Worm (Caenorhabditis elegans) whole organism, L1 larva: ENCODE results near the gene rps-13.

Experiments
- C16A3.4 ChIP-seq: fragments of 150-350 bp; optimal IDR thresholded peaks from 2 replicates; lab custom pipeline; 2014; ENCODE audit warnings: missing biosample characterization, missing genetic modification characterization
- Y116A8C.19 ChIP-seq: sonication (generic microtip); optimal IDR thresholded peaks from 2 replicates; lab custom pipeline; 2016; ENCODE audit warnings: missing compliant biosample characterization, missing genetic modification characterization, borderline replicate concordance
- aha-1 ChIP-seq: fragments of 150-350 bp; optimal IDR thresholded peaks from 2 replicates; lab custom pipeline; 2014; ENCODE audit warnings: missing biosample characterization, missing genetic modification characterization
- ama-1 ChIP-seq: fragments of 150-350 bp; optimal IDR thresholded peaks from 2 replicates; lab custom pipeline; 2014
- blmp-1 ChIP-seq: fragments of 150-350 bp; optimal IDR thresholded peaks from 2 replicates; lab custom pipeline; 2014; ENCODE audit warnings: missing biosample characterization, missing genetic modification characterization
- ceh-82 ChIP-seq, 3 experiments: fragments of 150-350 bp in 1 of 3; sonication (generic microtip) in 2 of 3; optimal IDR thresholded peaks; 2 replicates each; lab custom pipeline; 2014 to 2017; ENCODE audit warnings: missing biosample characterization in 3 of 3, missing genetic modification characterization in 3 of 3
- ceh-90 ChIP-seq: sonication (generic microtip); optimal IDR thresholded peaks from 2 replicates; lab custom pipeline; 2016; ENCODE audit warnings: missing genetic modification characterization, missing compliant biosample characterization
- dsc-1 ChIP-seq: sonication (generic microtip); optimal IDR thresholded peaks from 2 replicates; lab custom pipeline; 2016; ENCODE audit warnings: mild to moderate bottlenecking, missing genetic modification characterization, missing compliant biosample characterization
- efl-1 ChIP-seq, 4 experiments: fragments of 150-350 bp; optimal IDR thresholded peaks in 3 of 4; peaks in 1 of 4; 1 replicate in 1 of 4; 2 replicates in 3 of 4; lab custom pipeline; 2014; ENCODE audit warnings: missing biosample characterization in 2 of 4, missing genetic modification characterization in 2 of 4, missing genetic modification reagents in 2 of 4
- egl-13 ChIP-seq: sonication (generic microtip); optimal IDR thresholded peaks from 2 replicates; lab custom pipeline; 2016; ENCODE audit warnings: missing genotype, missing genetic modification reagents, missing genetic modification characterization, missing compliant biosample characterization
- egl-27 ChIP-seq, 2 experiments: fragments of 150-350 bp in 1 of 2; sonication (generic microtip); optimal IDR thresholded peaks; 3 replicates each; lab custom pipeline; 2017 to 2018; ENCODE audit warnings: missing biosample characterization in 2 of 2, missing genetic modification characterization in 2 of 2, missing genetic modification reagents in 2 of 2
- elt-2 ChIP-seq: sonication (generic microtip); optimal IDR thresholded peaks from 2 replicates; lab custom pipeline; 2016; ENCODE audit warnings: missing genetic modification characterization, mild to moderate bottlenecking, inconsistent platforms, missing compliant biosample characterization, missing genetic modification reagents
- elt-3 ChIP-seq, 6 experiments: fragments of 150-350 bp in 1 of 6; sonication (generic microtip); optimal IDR thresholded peaks; 2 replicates each; lab custom pipeline; 2017 to 2018; ENCODE audit warnings: missing biosample characterization in 6 of 6, missing genetic modification characterization in 6 of 6, inconsistent platforms in 1 of 6
- ets-5 ChIP-seq: fragments of 200-800 bp; sonication (Bioruptor generic); IDR thresholded peaks from 2 replicates; pipeline ENCODE4 v1.3.6; 2022; ENCODE audit warnings: missing genetic modification characterization, missing compliant biosample characterization
- fkh-10 ChIP-seq: sonication (generic microtip); optimal IDR thresholded peaks from 2 replicates; lab custom pipeline; 2017; ENCODE audit warnings: missing biosample characterization, missing genetic modification reagents, missing genetic modification characterization
- fkh-4 ChIP-seq: sonication (generic microtip); optimal IDR thresholded peaks from 2 replicates; lab custom pipeline; 2016; ENCODE audit warnings: missing compliant biosample characterization, missing genetic modification characterization, borderline replicate concordance
- fkh-8 ChIP-seq: sonication (generic microtip); optimal IDR thresholded peaks from 2 replicates; lab custom pipeline; 2016; ENCODE audit warnings: mild to moderate bottlenecking, missing genetic modification characterization, missing compliant biosample characterization
- grh-1 ChIP-seq: fragments of 200-800 bp; sonication (Bioruptor generic); IDR thresholded peaks from 2 replicates; pipeline ENCODE4 v1.3.6; 2022; ENCODE audit warnings: missing genetic modification reagents, missing genetic modification characterization, missing compliant biosample characterization
- hlh-4 ChIP-seq: sonication (generic microtip); optimal IDR thresholded peaks from 2 replicates; lab custom pipeline; 2016; ENCODE audit warnings: mild to moderate bottlenecking, missing genetic modification characterization, missing compliant biosample characterization
- hpl-2 ChIP-seq: fragments of 150-350 bp; optimal IDR thresholded peaks from 2 replicates; lab custom pipeline; 2014; ENCODE audit warnings: missing biosample characterization, missing genetic modification reagents, missing genetic modification characterization
- irx-1 ChIP-seq: sonication (generic microtip); optimal IDR thresholded peaks from 2 replicates; lab custom pipeline; 2016; ENCODE audit warnings: missing genetic modification characterization, missing compliant biosample characterization
- isw-1 ChIP-seq: fragments of 200-800 bp; sonication (Bioruptor generic); IDR thresholded peaks from 2 replicates; pipeline ENCODE4 v1.3.6; 2022; ENCODE audit warnings: missing genetic modification characterization, missing compliant biosample characterization
- lin-14 ChIP-seq: fragments of 200-800 bp; sonication (Bioruptor generic); optimal IDR thresholded peaks from 2 replicates; lab custom pipeline; 2018; ENCODE audit warnings: mild to moderate bottlenecking, missing genetic modification characterization, moderate library complexity, missing compliant biosample characterization
- lin-15B ChIP-seq: fragments of 150-350 bp; sonication (generic microtip); optimal IDR thresholded peaks from 3 replicates; lab custom pipeline; 2014; ENCODE audit warnings: missing biosample characterization, missing genetic modification characterization
- lin-35 ChIP-seq, 2 experiments: fragments of 150-350 bp; optimal IDR thresholded peaks; 2 replicates each; lab custom pipeline; 2014; ENCODE audit warnings: missing biosample characterization in 2 of 2, missing genetic modification characterization in 2 of 2, missing genetic modification reagents in 2 of 2
- lin-39 ChIP-seq: fragments of 150-350 bp; optimal IDR thresholded peaks from 2 replicates; lab custom pipeline; 2014; ENCODE audit warnings: missing biosample characterization, missing genetic modification reagents, missing genetic modification characterization
- lsy-2 ChIP-seq, 2 experiments: fragments of 150-350 bp; optimal IDR thresholded peaks; 2 replicates each; lab custom pipeline; 2014; ENCODE audit warnings: missing biosample characterization in 2 of 2, missing genetic modification characterization in 2 of 2
- mab-9 ChIP-seq: fragments of 200-800 bp; sonication (Bioruptor generic); IDR thresholded peaks from 2 replicates; pipeline ENCODE4 v1.3.6; 2022; ENCODE audit warnings: missing genetic modification reagents, missing genetic modification characterization, missing compliant biosample characterization
- mep-1 ChIP-seq: fragments of 150-350 bp; optimal IDR thresholded peaks from 2 replicates; lab custom pipeline; 2014; ENCODE audit warnings: missing biosample characterization, missing genetic modification characterization
- nhr-12 ChIP-seq: sonication (generic microtip); optimal IDR thresholded peaks from 2 replicates; lab custom pipeline; 2017; ENCODE audit warnings: missing biosample characterization, missing genetic modification characterization
- nhr-19 ChIP-seq: fragments of 200-800 bp; sonication (Bioruptor generic); conservative IDR thresholded peaks from 2 replicates; pipeline ENCODE4 v1.3.6; 2022; ENCODE audit warnings: missing genetic modification characterization, missing compliant biosample characterization
- nhr-237 ChIP-seq: fragments of 150-350 bp; optimal IDR thresholded peaks from 2 replicates; lab custom pipeline; 2014; ENCODE audit warnings: missing biosample characterization, missing genetic modification characterization
- nhr-28 ChIP-seq: fragments of 150-350 bp; optimal IDR thresholded peaks from 2 replicates; lab custom pipeline; 2014; ENCODE audit warnings: missing biosample characterization, missing genetic modification characterization
- nhr-47 ChIP-seq: sonication (generic microtip); optimal IDR thresholded peaks from 2 replicates; lab custom pipeline; 2016; ENCODE audit warnings: mild to moderate bottlenecking, missing genetic modification characterization, moderate library complexity, missing compliant biosample characterization
- nhr-71 ChIP-seq: sonication (generic microtip); optimal IDR thresholded peaks from 2 replicates; lab custom pipeline; 2016; ENCODE audit warnings: mild to moderate bottlenecking, missing genetic modification characterization, moderate library complexity, missing compliant biosample characterization
- nhr-76 ChIP-seq: sonication (generic microtip); optimal IDR thresholded peaks from 2 replicates; lab custom pipeline; 2017; ENCODE audit warnings: missing biosample characterization, missing genetic modification characterization
- nhr-84 ChIP-seq: sonication (generic microtip); optimal IDR thresholded peaks from 2 replicates; lab custom pipeline; 2017; ENCODE audit warnings: missing biosample characterization, missing genetic modification characterization
- nhr-85 ChIP-seq: sonication (generic microtip); peaks from one replicate; lab custom pipeline; 2016; ENCODE audit warnings: missing genetic modification characterization, inconsistent platforms, missing compliant biosample characterization
- nhr-90 ChIP-seq: sonication (generic microtip); optimal IDR thresholded peaks from 2 replicates; lab custom pipeline; 2016; ENCODE audit warnings: mild to moderate bottlenecking, missing genetic modification characterization, missing compliant biosample characterization; ENCODE audit not compliant: poor library complexity
- pax-3 ChIP-seq: fragments of 200-800 bp; sonication (Bioruptor generic); optimal IDR thresholded peaks from 2 replicates; lab custom pipeline; 2018; ENCODE audit warnings: mild to moderate bottlenecking, missing genetic modification characterization, moderate library complexity, missing compliant biosample characterization
- snpc-4 ChIP-seq: fragments of 150-350 bp; optimal IDR thresholded peaks from 2 replicates; lab custom pipeline; 2014; ENCODE audit warnings: missing biosample characterization, missing genetic modification characterization
- snu-23 ChIP-seq: sonication (generic microtip); optimal IDR thresholded peaks from 2 replicates; lab custom pipeline; 2016; ENCODE audit warnings: missing genetic modification characterization, missing compliant biosample characterization
- sox-4 ChIP-seq: sonication (generic microtip); optimal IDR thresholded peaks from 2 replicates; lab custom pipeline; 2016; ENCODE audit warnings: missing genetic modification characterization, missing compliant biosample characterization
- tbx-2 ChIP-seq: sonication (generic microtip); optimal IDR thresholded peaks from 2 replicates; lab custom pipeline; 2016; ENCODE audit warnings: missing genetic modification characterization, missing compliant biosample characterization
- unc-62 ChIP-seq: fragments of 150-350 bp; optimal IDR thresholded peaks from 2 replicates; lab custom pipeline; 2014; ENCODE audit warnings: missing biosample characterization, missing genetic modification reagents, missing genetic modification characterization
- unc-86 ChIP-seq: sonication (generic microtip); optimal IDR thresholded peaks from 2 replicates; lab custom pipeline; 2016; ENCODE audit warnings: missing genetic modification characterization, missing compliant biosample characterization
- vab-15 ChIP-seq: sonication (generic microtip); optimal IDR thresholded peaks from 2 replicates; lab custom pipeline; 2017; ENCODE audit warnings: missing genotype, mild to moderate bottlenecking, missing genetic modification characterization, missing compliant biosample characterization
- xbp-1 ChIP-seq: sonication (generic microtip); optimal IDR thresholded peaks from 2 replicates; lab custom pipeline; 2016; ENCODE audit warnings: missing genetic modification characterization, missing compliant biosample characterization
- zip-4 ChIP-seq: fragments of 200-800 bp; sonication (Bioruptor generic); optimal IDR thresholded peaks from 2 replicates; lab custom pipeline; 2018; ENCODE audit warnings: mild to moderate bottlenecking, missing genetic modification characterization, moderate library complexity, missing compliant biosample characterization
- ztf-11 ChIP-seq, 2 experiments: sonication (generic microtip); optimal IDR thresholded peaks; 2 replicates each; lab custom pipeline; 2016 to 2017; ENCODE audit warnings: missing genetic modification characterization in 2 of 2, missing biosample characterization in 1 of 2, missing compliant biosample characterization in 1 of 2

The rps-13 gene

DNA sequence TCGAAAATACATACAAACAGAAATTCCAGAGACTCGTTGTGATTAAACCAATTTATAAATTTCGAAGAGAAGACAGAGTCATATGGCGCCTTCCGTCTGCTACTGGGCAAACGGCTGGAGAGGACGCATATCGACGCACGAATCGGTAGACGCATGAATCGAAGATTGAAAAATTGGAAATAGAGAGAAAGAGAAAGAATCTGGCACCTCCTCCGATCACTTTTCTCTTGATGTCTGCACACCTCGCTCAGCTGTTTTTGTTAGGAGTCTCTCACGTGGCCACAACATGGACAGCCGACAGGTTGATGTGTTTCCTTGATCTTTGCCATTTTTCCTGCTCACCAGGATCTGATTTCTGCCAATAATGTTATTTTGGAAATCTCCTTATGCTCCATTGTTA is 14.7 kb downstream of the rps-13 start (continued):
- TF ChIP-seq lin-39 (peak; percentile 66), dsc-1 (tag; lab: Kevin White, UChicago) (peak; percentile 57), nhr-19 (GFP tag; lab: Robert Waterston, UW) (peak; percentile 73), nhr-85 (peak; percentile 97), nhr-47 (peak; percentile 55), snu-23 (GFP tag; lab: Kevin White, UChicago) (peak; percentile 74), lin-14 (peak; percentile 91)

DNA sequence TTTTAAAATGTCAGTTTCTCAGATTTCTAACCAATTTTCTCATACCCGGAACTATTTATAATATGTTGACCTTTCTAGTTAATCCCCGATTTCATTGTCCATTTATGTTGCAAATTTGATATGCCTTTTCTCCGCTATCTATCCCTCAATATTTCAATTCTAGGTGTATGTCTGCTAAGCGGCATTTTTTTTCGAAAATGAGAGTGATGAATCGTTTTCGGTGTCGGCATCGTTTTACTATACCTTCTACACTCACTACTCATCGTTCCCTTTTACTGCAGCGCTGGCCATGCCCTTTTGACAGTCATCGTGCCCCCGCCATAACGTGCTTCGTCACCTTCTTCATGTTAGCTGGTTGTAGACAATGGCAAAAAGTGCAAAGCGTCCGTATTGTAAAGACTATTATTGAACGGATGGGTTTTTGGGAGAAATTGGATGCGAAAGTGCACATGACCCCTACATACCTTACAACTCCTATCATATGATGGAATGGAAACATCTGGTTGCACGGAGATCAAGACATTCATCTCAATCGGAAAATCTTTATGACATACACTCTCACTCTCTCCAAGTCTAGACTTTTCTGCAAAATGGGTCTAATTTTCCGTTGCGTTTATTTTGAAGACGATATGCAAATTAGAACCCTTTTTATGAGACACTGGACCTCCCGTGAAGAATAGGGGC is 15.5 kb downstream of the rps-13 start:
- TF ChIP-seq aha-1, result no peak
- TF ChIP-seq blmp-1 (tag; lab: Kevin White, UChicago), result peak; percentile 83
- no peak for TF ChIP-seq C16A3.4 (tag; lab: Kevin White, UChicago)
- no peak for TF ChIP-seq fkh-8 (tag; lab: Kevin White, UChicago)
- TF ChIP-seq ztf-11 (tag; optimal IDR thresholded peaks at IDR 0.05; lab: Kevin White, UChicago), result no peak
- no peak for TF ChIP-seq xbp-1
- TF ChIP-seq hpl-2, result no peak
- TF ChIP-seq hlh-4, result no peak
- no peak for TF ChIP-seq nhr-71 (tag; lab: Kevin White, UChicago)
- no peak for TF ChIP-seq elt-2
- no peak for TF ChIP-seq nhr-28
- TF ChIP-seq irx-1, result no peak
- no peak for TF ChIP-seq nhr-76
- TF ChIP-seq ceh-82 (tag; optimal IDR thresholded peaks at IDR 0.05; lab: Kevin White, UChicago), result no peak
- TF ChIP-seq nhr-85, result peak; percentile 70
- TF ChIP-seq grh-1 (GFP tag; lab: Robert Waterston, UW), result no peak
- TF ChIP-seq lsy-2 (tag; optimal IDR thresholded peaks at IDR 0.05; lab: Kevin White, UChicago), result no peak
- TF ChIP-seq ets-5 (GFP tag; lab: Robert Waterston, UW), result no peak
- TF ChIP-seq ceh-90 (tag; lab: Kevin White, UChicago), result no peak
- no peak for TF ChIP-seq nhr-90
- peak in 1 of 2 experiments; percentile 5 for TF ChIP-seq lin-35 (GFP tag; optimal IDR thresholded peaks at IDR 0.05; lab: Kevin White, UChicago)
- no peak for TF ChIP-seq sox-4 (tag; lab: Kevin White, UChicago)
- no peak for TF ChIP-seq mab-9 (GFP tag; lab: Robert Waterston, UW)
- no peak for TF ChIP-seq vab-15 (tag; lab: Kevin White, UChicago)
- TF ChIP-seq zip-4 (GFP tag; lab: Kevin White, UChicago), result no peak
- TF ChIP-seq nhr-84 (tag; lab: Kevin White, UChicago), result no peak
- TF ChIP-seq elt-3 (tag; optimal IDR thresholded peaks at IDR 0.05; lab: Kevin White, UChicago), result no peak
- no peak for TF ChIP-seq pax-3 (tag; lab: Kevin White, UChicago)
- no peak for TF ChIP-seq fkh-10 (GFP tag; lab: Kevin White, UChicago)
- TF ChIP-seq egl-13 (tag; lab: Kevin White, UChicago), result no peak
- no peak for TF ChIP-seq nhr-237 (tag; lab: Kevin White, UChicago)
- peak; percentile 21 for TF ChIP-seq lin-14
- no peak for TF ChIP-seq snpc-4 (tag; lab: Kevin White, UChicago)
- no peak for TF ChIP-seq tbx-2
- no peak for TF ChIP-seq unc-86 (tag; lab: Kevin White, UChicago)
- TF ChIP-seq mep-1 (tag; lab: Kevin White, UChicago), result no peak
- no peak for TF ChIP-seq unc-62 (GFP tag; lab: Kevin White, UChicago)
- TF ChIP-seq ama-1 (lab: Kevin White, UChicago), result no peak
- TF ChIP-seq nhr-47, result no peak
- peak; percentile 27 for TF ChIP-seq fkh-4 (tag; lab: Kevin White, UChicago)
- TF ChIP-seq Y116A8C.19, result no peak
- no peak for TF ChIP-seq lin-15B (tag; lab: Kevin White, UChicago)
- no peak for TF ChIP-seq isw-1
- no peak for TF ChIP-seq nhr-12 (tag; lab: Kevin White, UChicago)
- no peak for TF ChIP-seq efl-1 (optimal IDR thresholded peaks at IDR 0.05; lab: Kevin White, UChicago)
- TF ChIP-seq efl-1 (GFP tag; optimal IDR thresholded peaks at IDR 0.05 in 1 of 2; lab: Kevin White, UChicago), result peak in 1 of 2 experiments; percentile 82
- no peak for TF ChIP-seq egl-27 (tag; optimal IDR thresholded peaks at IDR 0.05; lab: Kevin White, UChicago)
